Fruit fly (Drosophila melanogaster): ENCODE results near the gene CG6833.

Gene CG6833

dm6 chr3L:14004963-14005458 is 46.0 kb upstream of the CG6833 start (continued):
- peak; percentile 96 for TF ChIP-seq pum (GFP tag; optimal IDR thresholded peaks at IDR 0.05)
- TF ChIP-seq dan (GFP tag; IDR thresholded peaks at IDR 0.05) = no peak
- peak; percentile 58 for TF ChIP-seq Neu2 (GFP tag; optimal IDR thresholded peaks at IDR 0.05; ENCODE audit: borderline replicate concordance)
- peak; percentile 95 for TF ChIP-seq CG9727 (GFP tag; optimal IDR thresholded peaks at IDR 0.05)
- no peak for TF ChIP-seq stwl (tag; optimal IDR thresholded peaks at IDR 0.05)
- TF ChIP-seq Mad (GFP tag; optimal IDR thresholded peaks at IDR 0.05) = peak; percentile 95
- peak; percentile 97 for TF ChIP-seq lilli (GFP tag; optimal IDR thresholded peaks at IDR 0.05)
- peak; percentile 44 for TF ChIP-seq Nf-YC (tag; optimal IDR thresholded peaks at IDR 0.05)
- TF ChIP-seq wek (GFP tag; optimal IDR thresholded peaks at IDR 0.05) = peak; percentile 81
- TF ChIP-seq sisA (GFP tag; IDR thresholded peaks at IDR 0.05) = peak; percentile 98
- TF ChIP-seq CG2202 (tag; optimal IDR thresholded peaks at IDR 0.05) = peak; percentile 79
- TF ChIP-seq gcm2 (GFP tag; optimal IDR thresholded peaks at IDR 0.05) = peak; percentile 94
- TF ChIP-seq rib (GFP tag; IDR thresholded peaks at IDR 0.05) = peak; percentile 77
- peak; percentile 98 for TF ChIP-seq ci (GFP tag; IDR thresholded peaks at IDR 0.05)
- TF ChIP-seq Gsc (GFP tag; IDR thresholded peaks at IDR 0.05) = no peak; the same call in 1 of the 2 replicates
- peak; percentile 96 for TF ChIP-seq ab (GFP tag; optimal IDR thresholded peaks at IDR 0.05)
- no peak; the same call in 1 of the 2 replicates for TF ChIP-seq nerfin-2 (GFP tag; IDR thresholded peaks at IDR 0.05; ENCODE audit: partially characterized antibody)
- TF ChIP-seq disco-r (GFP tag; optimal IDR thresholded peaks at IDR 0.05) = peak; percentile 87
- peak; percentile 91 for TF ChIP-seq CG1024 (GFP tag; IDR thresholded peaks at IDR 0.05)
- TF ChIP-seq slp2 (GFP tag; optimal IDR thresholded peaks at IDR 0.05) = peak; percentile 96
- TF ChIP-seq CG12219 (GFP tag; optimal IDR thresholded peaks at IDR 0.05) = peak; percentile 94
- TF ChIP-seq CG10147 (GFP tag; optimal IDR thresholded peaks at IDR 0.05) = peak; percentile 88
- peak; percentile 95 to 97 for TF ChIP-seq bsh (GFP tag; optimal IDR thresholded peaks at IDR 0.05)
- TF ChIP-seq CG8478 (optimal IDR thresholded peaks at IDR 0.05) = no peak
- TF ChIP-seq chif (GFP tag; optimal IDR thresholded peaks at IDR 0.05) = peak; percentile 95 to 96
- TF ChIP-seq CG9215 (GFP tag; IDR thresholded peaks at IDR 0.05) = peak; percentile 87
- TF ChIP-seq CG4854 (GFP tag; optimal IDR thresholded peaks at IDR 0.05) = peak; percentile 92
- peak; percentile 98 for TF ChIP-seq CG2199 (GFP tag; IDR thresholded peaks at IDR 0.05)
- peak; percentile 93 for TF ChIP-seq grau (tag; optimal IDR thresholded peaks at IDR 0.05)
- TF ChIP-seq CG4424 (GFP tag; optimal IDR thresholded peaks at IDR 0.05) = peak; percentile 94
- peak; percentile 97 for TF ChIP-seq CG2120 (GFP tag; optimal IDR thresholded peaks at IDR 0.05)
- TF ChIP-seq CG8765 (GFP tag; IDR thresholded peaks at IDR 0.05) = peak; percentile 80
- TF ChIP-seq CG5180 (GFP tag; optimal IDR thresholded peaks at IDR 0.05) = peak; percentile 90
- peak; percentile 93 for TF ChIP-seq CG3407 (GFP tag; optimal IDR thresholded peaks at IDR 0.05)
- peak; percentile 86 for TF ChIP-seq sens-2 (GFP tag; IDR thresholded peaks at IDR 0.05)
- peak; percentile 86 for TF ChIP-seq scrt (GFP tag; optimal IDR thresholded peaks at IDR 0.05)
- peak; percentile 87 for TF ChIP-seq Bdp1 (GFP tag; optimal IDR thresholded peaks at IDR 0.05)
- TF ChIP-seq Kr (GFP tag; optimal IDR thresholded peaks at IDR 0.05) = no peak
- TF ChIP-seq dm (GFP tag; optimal IDR thresholded peaks at IDR 0.05) = peak; percentile 94
- TF ChIP-seq Scr (GFP tag; IDR thresholded peaks at IDR 0.05; ENCODE audit: partially characterized antibody) = no peak
- TF ChIP-seq CG3281 (GFP tag; optimal IDR thresholded peaks at IDR 0.05) = peak; percentile 93
- TF ChIP-seq vfl (GFP tag; optimal IDR thresholded peaks at IDR 0.05) = peak; percentile 88
- no peak for TF ChIP-seq CG7963 (GFP tag; IDR thresholded peaks at IDR 0.05; ENCODE audit: partially characterized antibody)
- peak; percentile 84 for TF ChIP-seq CG4707 (GFP tag; optimal IDR thresholded peaks at IDR 0.05)
- peak; percentile 96 for TF ChIP-seq CG12659 (GFP tag; optimal IDR thresholded peaks at IDR 0.05)
- TF ChIP-seq HLHmδ (GFP tag; optimal IDR thresholded peaks at IDR 0.05) = no peak
- no peak for TF ChIP-seq Hr39 (optimal IDR thresholded peaks at IDR 0.05)
- TF ChIP-seq HmgZ (tag; optimal IDR thresholded peaks at IDR 0.05) = peak; percentile 95
- peak; percentile 74 for TF ChIP-seq YL-1 (GFP tag; optimal IDR thresholded peaks at IDR 0.05)
- peak; percentile 94 for TF ChIP-seq nerfin-1 (tag; optimal IDR thresholded peaks at IDR 0.05)
- TF ChIP-seq gsb-n (tag; optimal IDR thresholded peaks at IDR 0.05) = no peak

All from whole organism, embryonic.